Worm (Caenorhabditis elegans) whole organism, L2 larva: Measurements from ENCODE around the gene Y56A3A.41.
"Not testable (repeated sequence)": the region's sequence is repeated elsewhere in the genome, so short reads cannot be mapped to it uniquely, and the experiment has no call there.

Experiments
- C34F6.9 ChIP-seq: fragments of 150-350 bp; optimal IDR thresholded peaks from 2 replicates; lab custom pipeline; 2014; ENCODE audit warnings: missing biosample characterization, missing genetic modification characterization
- F13H6.1 ChIP-seq: sonication (generic microtip); optimal IDR thresholded peaks from 2 replicates; lab custom pipeline; 2016; ENCODE audit warnings: missing genetic modification characterization, missing compliant biosample characterization
- R02D3.7 ChIP-seq: fragments of 150-350 bp; optimal IDR thresholded peaks from 2 replicates; lab custom pipeline; 2014; ENCODE audit warnings: missing biosample characterization, missing genetic modification characterization
- alr-1 ChIP-seq: fragments of 150-350 bp; optimal IDR thresholded peaks from 2 replicates; lab custom pipeline; 2014; ENCODE audit warnings: missing biosample characterization, missing genetic modification characterization
- aly-2 ChIP-seq: fragments of 150-350 bp; optimal IDR thresholded peaks from 2 replicates; lab custom pipeline; 2014; ENCODE audit warnings: missing biosample characterization, missing genetic modification characterization
- ama-1 ChIP-seq: fragments of 150-350 bp; optimal IDR thresholded peaks from 2 replicates; lab custom pipeline; 2018; ENCODE audit warnings: inconsistent platforms
- ceh-16 ChIP-seq: fragments of 150-350 bp; optimal IDR thresholded peaks from 2 replicates; lab custom pipeline; 2014; ENCODE audit warnings: missing biosample characterization, missing genetic modification characterization
- ceh-82 ChIP-seq: fragments of 150-350 bp; optimal IDR thresholded peaks from 2 replicates; lab custom pipeline; 2014; ENCODE audit warnings: missing biosample characterization, missing genetic modification characterization
- crh-2 ChIP-seq: sonication (generic microtip); optimal IDR thresholded peaks from 2 replicates; lab custom pipeline; 2017; ENCODE audit warnings: missing biosample characterization, missing genetic modification characterization
- dmd-4 ChIP-seq: sonication (generic microtip); optimal IDR thresholded peaks from 2 replicates; lab custom pipeline; 2017; ENCODE audit warnings: missing biosample characterization, missing genetic modification characterization
- egl-27 ChIP-seq: sonication (generic microtip); optimal IDR thresholded peaks from 3 replicates; lab custom pipeline; 2017; ENCODE audit warnings: missing biosample characterization, missing genetic modification reagents, missing genetic modification characterization
- elt-3 ChIP-seq: sonication (generic microtip); optimal IDR thresholded peaks from 2 replicates; lab custom pipeline; 2017; ENCODE audit warnings: missing biosample characterization, missing genetic modification characterization
- fos-1 ChIP-seq: fragments of 150-350 bp; optimal IDR thresholded peaks from 2 replicates; lab custom pipeline; 2014; ENCODE audit warnings: missing biosample characterization, missing genetic modification characterization
- gmeb-1 ChIP-seq: fragments of 150-350 bp; optimal IDR thresholded peaks from 2 replicates; lab custom pipeline; 2014; ENCODE audit warnings: missing biosample characterization, missing genetic modification characterization
- lin-11 ChIP-seq: fragments of 150-350 bp; sonication (generic microtip); optimal IDR thresholded peaks from 2 replicates; lab custom pipeline; 2014; ENCODE audit warnings: missing biosample characterization, missing genetic modification characterization, inconsistent platforms, mixed read lengths
- lin-13 ChIP-seq: fragments of 150-350 bp; optimal IDR thresholded peaks from 2 replicates; lab custom pipeline; 2014; ENCODE audit warnings: missing biosample characterization, missing genetic modification reagents, missing genetic modification characterization
- lin-39 ChIP-seq: fragments of 150-350 bp; optimal IDR thresholded peaks from 2 replicates; lab custom pipeline; 2014; ENCODE audit warnings: missing biosample characterization, missing genetic modification reagents, missing genetic modification characterization
- lsy-2 ChIP-seq, 2 experiments: fragments of 150-350 bp in 1 of 2; sonication (generic microtip) in 1 of 2; optimal IDR thresholded peaks; 2 replicates each; lab custom pipeline; 2014 to 2017; ENCODE audit warnings: missing biosample characterization in 2 of 2, missing genetic modification characterization in 2 of 2
- mab-5 ChIP-seq: fragments of 150-350 bp; optimal IDR thresholded peaks from 2 replicates; lab custom pipeline; 2014; ENCODE audit warnings: missing biosample characterization, missing genetic modification characterization
- mbf-1 ChIP-seq: sonication (generic microtip); optimal IDR thresholded peaks from 2 replicates; lab custom pipeline; 2017; ENCODE audit warnings: missing biosample characterization, missing genetic modification characterization
- nhr-10 ChIP-seq: sonication (generic microtip); optimal IDR thresholded peaks from 2 replicates; lab custom pipeline; 2017; ENCODE audit warnings: missing biosample characterization, missing genetic modification characterization
- nhr-12 ChIP-seq: fragments of 150-350 bp; optimal IDR thresholded peaks from 2 replicates; lab custom pipeline; 2014; ENCODE audit warnings: missing biosample characterization, missing genetic modification characterization
- nhr-129 ChIP-seq: fragments of 150-350 bp; optimal IDR thresholded peaks from 2 replicates; lab custom pipeline; 2014; ENCODE audit warnings: missing biosample characterization, missing genetic modification characterization
- nhr-21 ChIP-seq: fragments of 150-350 bp; optimal IDR thresholded peaks from 2 replicates; lab custom pipeline; 2014; ENCODE audit warnings: missing biosample characterization, missing genetic modification characterization
- nhr-6 ChIP-seq: fragments of 150-350 bp; optimal IDR thresholded peaks from 2 replicates; lab custom pipeline; 2014; ENCODE audit warnings: missing biosample characterization, missing genetic modification characterization
- nhr-77 ChIP-seq: fragments of 150-350 bp; optimal IDR thresholded peaks from 2 replicates; lab custom pipeline; 2014; ENCODE audit warnings: missing biosample characterization, missing genetic modification characterization
- sem-4 ChIP-seq: fragments of 150-350 bp; optimal IDR thresholded peaks from 2 replicates; lab custom pipeline; 2014; ENCODE audit warnings: missing biosample characterization, missing genetic modification reagents, missing genetic modification characterization
- skn-1 ChIP-seq: sonication (generic microtip); optimal IDR thresholded peaks from 2 replicates; lab custom pipeline; 2017; ENCODE audit warnings: missing biosample characterization, missing genetic modification characterization
- snpc-4 ChIP-seq: fragments of 150-350 bp; optimal IDR thresholded peaks from 2 replicates; lab custom pipeline; 2014; ENCODE audit warnings: missing biosample characterization, missing genetic modification characterization
- unc-62 ChIP-seq: fragments of 150-350 bp; optimal IDR thresholded peaks from 2 replicates; lab custom pipeline; 2014; ENCODE audit warnings: missing biosample characterization, missing genetic modification reagents, missing genetic modification characterization
- ztf-1 ChIP-seq: fragments of 200-800 bp; sonication (Bioruptor generic); conservative IDR thresholded peaks from 2 replicates; pipeline ENCODE4 v1.3.6; 2022; ENCODE audit warnings: missing genetic modification characterization, missing compliant biosample characterization
- ztf-11 ChIP-seq: sonication (generic microtip); optimal IDR thresholded peaks from 2 replicates; lab custom pipeline; 2017; ENCODE audit warnings: missing biosample characterization, missing genetic modification characterization
- ztf-4 ChIP-seq: fragments of 150-350 bp; optimal IDR thresholded peaks from 2 replicates; lab custom pipeline; 2014; ENCODE audit warnings: missing biosample characterization, missing genetic modification characterization

The Y56A3A.41 gene

DNA sequence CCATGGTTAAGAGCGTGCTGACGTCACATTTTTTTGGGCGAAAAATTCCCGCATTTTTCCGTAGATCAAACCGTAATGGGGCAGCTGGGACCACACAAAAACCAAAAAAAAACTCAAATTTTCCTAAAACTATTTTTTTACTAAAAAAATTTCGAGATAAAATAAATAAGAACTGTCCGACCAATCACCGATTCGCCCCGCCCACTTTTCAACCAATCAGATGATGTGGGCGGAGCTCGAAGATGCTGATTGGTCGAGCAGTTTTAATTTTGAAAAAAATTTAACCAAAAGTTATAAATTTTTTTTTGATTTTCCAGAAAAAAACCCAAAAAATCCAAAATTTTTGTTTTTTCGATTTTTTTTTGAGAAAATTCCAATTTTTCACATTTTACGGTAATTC is 7.2 kb upstream of the Y56A3A.41 start:
- TF ChIP-seq egl-27 (no peak), ztf-11 (tag; lab: Kevin White, UChicago) (no peak), dmd-4 (tag; lab: Kevin White, UChicago) (no peak), lin-13 (GFP tag; lab: Kevin White, UChicago) (no peak), ztf-4 (no peak), skn-1 (tag; lab: Kevin White, UChicago) (no peak), nhr-77 (tag; lab: Kevin White, UChicago) (no peak), crh-2 (no peak), fos-1 (no peak), F13H6.1 (tag; lab: Kevin White, UChicago) (no peak), gmeb-1 (tag; lab: Kevin White, UChicago) (no peak), unc-62 (GFP tag; lab: Kevin White, UChicago) (no peak), mbf-1 (tag; lab: Kevin White, UChicago) (no peak), ztf-1 (GFP tag; lab: Robert Waterston, UW) (no peak)

DNA sequence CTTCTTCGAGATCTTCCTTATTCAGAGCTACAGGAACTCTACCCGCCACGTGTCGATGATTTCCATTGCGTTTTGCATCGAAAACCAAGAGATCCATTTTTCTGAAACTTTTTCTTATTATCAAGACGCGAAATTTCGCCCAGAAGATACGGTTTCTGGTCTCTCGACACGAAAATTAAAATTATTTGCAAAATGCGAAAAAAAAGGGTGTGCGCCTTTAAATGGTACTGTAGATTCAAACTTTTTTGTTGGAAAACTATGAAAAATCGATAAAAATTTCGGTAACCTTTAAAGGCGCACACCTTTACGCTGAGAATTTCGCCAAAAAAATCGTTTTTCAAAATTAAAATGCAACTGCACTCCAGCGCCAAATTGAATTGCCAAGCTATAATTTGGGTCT is 5.3 kb upstream of the Y56A3A.41 start, which contains the start of gene tsen-2:
TSS of gene tsen-2 (minus strand) at position 101 of the 400 bp plus-strand sequence.
- TF ChIP-seq lsy-2 (tag; optimal IDR thresholded peaks at IDR 0.05; lab: Kevin White, UChicago) (no peak), nhr-12 (no peak), mab-5 (tag; lab: Kevin White, UChicago) (no peak), alr-1 (tag; lab: Kevin White, UChicago) (no peak), lin-39 (tag; lab: Kevin White, UChicago) (no peak), C34F6.9 (tag; lab: Kevin White, UChicago) (no peak), nhr-21 (tag; lab: Kevin White, UChicago) (no peak), nhr-6 (no peak), nhr-10 (tag; lab: Kevin White, UChicago) (no peak), snpc-4 (tag; lab: Kevin White, UChicago) (no peak), elt-3 (no peak)
- TF ChIP-seq, all 48 proteins: peak for 0

DNA sequence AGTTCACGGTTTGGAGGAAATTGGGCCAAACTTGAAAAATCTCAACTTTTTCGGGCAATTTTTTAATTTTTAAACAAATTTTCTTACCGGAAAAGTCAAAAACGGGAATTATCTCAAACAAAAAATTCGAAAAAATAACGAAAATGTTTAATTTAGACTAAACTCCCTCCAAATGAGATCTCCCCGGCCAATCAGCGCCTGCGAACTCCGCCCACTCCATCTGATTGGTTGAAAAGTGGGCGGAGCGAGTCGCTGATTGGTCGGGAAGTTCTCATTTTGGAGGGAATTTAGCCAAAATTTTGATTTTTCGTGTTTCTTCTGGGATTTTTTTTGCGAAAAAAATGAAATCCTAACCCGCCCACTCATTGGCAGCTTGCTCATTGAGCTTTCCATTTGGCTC is 3.8 kb upstream of the Y56A3A.41 start:
- TF ChIP-seq nhr-10 (tag; lab: Kevin White, UChicago) (no peak), sem-4 (no peak), lin-11 (tag; lab: Kevin White, UChicago) (no peak), aly-2 (no peak), ceh-16 (tag; lab: Kevin White, UChicago) (no peak), unc-62 (GFP tag; lab: Kevin White, UChicago) (no peak), dmd-4 (tag; lab: Kevin White, UChicago) (no peak), nhr-6 (no peak)

DNA sequence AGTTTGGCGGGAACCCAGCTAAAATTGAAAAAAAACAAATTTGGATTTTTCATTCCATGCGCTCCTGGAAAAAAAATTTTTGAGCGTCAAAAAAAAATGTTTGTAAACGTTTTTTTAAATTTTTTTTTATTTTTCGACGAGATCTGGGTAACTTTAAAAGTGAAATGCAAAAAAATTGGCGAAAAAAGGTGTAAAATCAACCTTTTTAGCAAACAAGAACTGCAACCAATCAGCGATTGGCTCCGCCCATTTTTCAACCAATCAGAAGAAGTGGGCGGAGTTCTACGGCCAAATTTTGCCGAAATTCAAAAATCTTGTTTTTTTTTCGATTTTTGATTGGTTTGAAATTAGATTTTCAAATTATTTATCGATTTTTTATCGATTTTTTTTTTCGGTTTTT is 2.7 kb upstream of the Y56A3A.41 start:
- no peak for TF ChIP-seq dmd-4 (tag; lab: Kevin White, UChicago)
- TF ChIP-seq gmeb-1 (tag; lab: Kevin White, UChicago) = no peak
- no peak for TF ChIP-seq mab-5 (tag; lab: Kevin White, UChicago)
- no peak for TF ChIP-seq C34F6.9 (tag; lab: Kevin White, UChicago)

DNA sequence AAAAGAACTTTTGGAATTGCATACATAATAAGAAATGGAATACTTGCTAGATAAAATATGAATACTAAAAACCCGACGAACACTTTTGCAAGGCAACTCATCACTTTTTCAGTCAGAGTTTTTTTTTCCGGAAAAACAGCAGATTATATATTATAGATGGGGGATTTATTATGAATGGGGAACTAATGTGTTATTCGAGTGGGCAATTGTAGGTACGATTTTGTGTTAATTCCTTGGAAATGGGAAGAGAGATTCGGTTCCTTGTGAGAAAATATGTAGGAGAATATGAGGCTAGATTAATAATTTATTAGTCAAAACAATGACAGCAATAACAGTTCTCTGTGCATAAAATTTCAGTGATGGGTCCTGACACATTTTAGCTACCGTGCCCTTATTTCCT is 1.5 kb downstream of the Y56A3A.41 start, which contains the start of gene faah-5:
TSS of gene faah-5 (minus strand) at position 101 of the 400 bp plus-strand sequence.
- TF ChIP-seq ceh-82 (tag; lab: Kevin White, UChicago) (no peak), crh-2 (no peak), R02D3.7 (no peak), ama-1 (lab: Kevin White, UChicago) (no peak), ztf-11 (tag; lab: Kevin White, UChicago) (no peak), ceh-16 (tag; lab: Kevin White, UChicago) (no peak), lsy-2 (tag; optimal IDR thresholded peaks at IDR 0.05; lab: Kevin White, UChicago) (no peak)

DNA sequence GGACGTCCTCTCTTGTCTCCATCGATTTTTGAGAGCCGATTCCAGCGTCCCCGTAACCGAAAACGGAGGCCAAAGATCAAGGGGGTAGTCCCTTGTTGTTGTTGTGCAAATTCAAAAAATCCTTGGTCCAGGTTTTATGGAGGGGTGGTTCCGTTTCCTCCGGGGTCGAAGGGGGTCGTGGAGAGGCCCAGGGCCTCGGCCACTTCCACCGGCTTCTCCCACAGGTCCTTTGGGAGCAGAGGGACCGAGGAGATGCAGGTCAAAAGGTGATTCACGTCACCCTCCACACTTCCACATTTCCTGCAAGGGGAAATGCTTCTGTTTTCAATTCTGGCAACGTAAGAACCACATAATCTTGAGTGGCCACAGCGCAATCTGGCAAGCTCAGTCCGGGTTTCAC is 9.1 kb downstream of the Y56A3A.41 start, which contains the start of gene fbxb-22:
TSS of gene fbxb-22 (minus strand) at position 61 of the 400 bp plus-strand sequence.
- TF ChIP-seq nhr-129, mab-5, alr-1 (tag; lab: Kevin White, UChicago): not testable (repeated sequence)
